1 fruit fly cellular context compared by ENCODE assay signal in genomic region chr2L:1611122-1611521, dm6.
TF ChIP-seq lines count a peak whose summit lies in the region.

Rab3GAP1 (minus strand) TSS chr2L:1611157.
CG14352 (plus strand) TSS chr2L:1611410.

TF ChIP-seq in whole organism, embryonic, 481 proteins besides CTCF, POLR2A, EP300 and RAD21 (continued from another document and continues in another):
- TF ChIP-seq CG16779 (GFP tag; IDR thresholded peaks at IDR 0.05; lab: Robert Waterston, UW) (peak; percentile 78; the same call in 1 of the 2 replicates), CG6791 (GFP tag; IDR thresholded peaks at IDR 0.05; lab: Robert Waterston, UW; ENCODE audit: partially characterized antibody) (no peak), gcm2 (GFP tag; optimal IDR thresholded peaks at IDR 0.05; lab: Kevin White, UChicago) (peak; percentile 26), stc (GFP tag; IDR thresholded peaks at IDR 0.05; lab: Robert Waterston, UW) (peak; percentile 53; the same call in 1 of the 2 replicates), ewg (GFP tag; optimal IDR thresholded peaks at IDR 0.05; lab: Kevin White, UChicago) (peak; percentile 71), klu (GFP tag; IDR thresholded peaks at IDR 0.05; lab: Robert Waterston, UW) (peak; percentile 83), CG16813 (GFP tag; IDR thresholded peaks at IDR 0.05; lab: Robert Waterston, UW; ENCODE audit: partially characterized antibody) (peak; percentile 44; the same call in 1 of the 3 replicates), CG33557 (GFP tag; optimal IDR thresholded peaks at IDR 0.05; lab: Kevin White, UChicago) (peak; percentile 74), oc (tag; optimal IDR thresholded peaks at IDR 0.05; lab: Kevin White, UChicago) (peak; percentile 45), CG10267 (tag; optimal IDR thresholded peaks at IDR 0.05; lab: Kevin White, UChicago) (peak; percentile 97), YL-1 (GFP tag; optimal IDR thresholded peaks at IDR 0.05; lab: Kevin White, UChicago) (peak; percentile 53), CoRest (tag; optimal IDR thresholded peaks at IDR 0.05; lab: Kevin White, UChicago) (peak; percentile 92), CHES-1-like (GFP tag; optimal IDR thresholded peaks at IDR 0.05; lab: Kevin White, UChicago) (peak; percentile 94), bab2 (GFP tag; optimal IDR thresholded peaks at IDR 0.05; lab: Kevin White, UChicago) (peak; percentile 91), ken (GFP tag; IDR thresholded peaks at IDR 0.05; lab: Robert Waterston, UW) (peak; percentile 87), CG12071 (GFP tag; optimal IDR thresholded peaks at IDR 0.05; lab: Kevin White, UChicago) (peak; percentile 50), CG8944 (GFP tag; optimal IDR thresholded peaks at IDR 0.05; lab: Kevin White, UChicago) (peak; percentile 90), Dref (GFP tag; IDR thresholded peaks at IDR 0.05; lab: Robert Waterston, UW) (0 out of 2 replicates have a peak, but pooled peaks have one; percentile 10), sd (tag; optimal IDR thresholded peaks at IDR 0.05; lab: Kevin White, UChicago) (no peak), CG17802 (tag; optimal IDR thresholded peaks at IDR 0.05; lab: Kevin White, UChicago) (peak; percentile 76), CG12104 (GFP tag; optimal IDR thresholded peaks at IDR 0.05; lab: Kevin White, UChicago) (peak; percentile 80), Lim3 (GFP tag; IDR thresholded peaks at IDR 0.05; lab: Robert Waterston, UW) (no peak; the same call in 1 of the 2 replicates), peb (GFP tag; IDR thresholded peaks at IDR 0.05; lab: Robert Waterston, UW) (peak; percentile 47; the same call in 1 of the 2 replicates), Nf-YB (GFP tag; optimal IDR thresholded peaks at IDR 0.05; lab: Kevin White, UChicago) (peak; percentile 38), CG11456 (GFP tag; IDR thresholded peaks at IDR 0.05; lab: Robert Waterston, UW) (peak; percentile 85), CG17912 (GFP tag; optimal IDR thresholded peaks at IDR 0.05; lab: Kevin White, UChicago) (peak; percentile 27), dimm (GFP tag; IDR thresholded peaks at IDR 0.05; lab: Robert Waterston, UW) (no peak), Trl (optimal IDR thresholded peaks at IDR 0.05; lab: Kevin White, UChicago) (peak in 1 of 2 experiments; percentile 3), Trl (GFP tag; optimal IDR thresholded peaks at IDR 0.05; lab: Kevin White, UChicago) (peak; percentile 87), Poxn (GFP tag; IDR thresholded peaks at IDR 0.05; lab: Robert Waterston, UW) (0 out of 2 replicates have a peak, but pooled peaks have one; percentile 31), Ssrp (tag; optimal IDR thresholded peaks at IDR 0.05; lab: Kevin White, UChicago) (peak; percentile 89), Usf (GFP tag; optimal IDR thresholded peaks at IDR 0.05; lab: Kevin White, UChicago) (peak; percentile 64), CG16863 (GFP tag; optimal IDR thresholded peaks at IDR 0.05; lab: Kevin White, UChicago) (peak; percentile 81), Fer2 (tag; optimal IDR thresholded peaks at IDR 0.05; lab: Kevin White, UChicago) (peak; percentile 82), CG9817 (tag; optimal IDR thresholded peaks at IDR 0.05; lab: Kevin White, UChicago) (peak; percentile 94), az2 (GFP tag; optimal IDR thresholded peaks at IDR 0.05; lab: Kevin White, UChicago) (peak; percentile 87), H15 (GFP tag; IDR thresholded peaks at IDR 0.05; lab: Robert Waterston, UW) (peak; percentile 52; the same call in 1 of the 3 replicates), gce (GFP tag; IDR thresholded peaks at IDR 0.05; lab: Robert Waterston, UW) (no peak), CG9932 (GFP tag; IDR thresholded peaks at IDR 0.05; lab: Robert Waterston, UW) (peak; percentile 92), Aef1 (GFP tag; IDR thresholded peaks at IDR 0.05; lab: Robert Waterston, UW) (peak; percentile 86), CG15073 (GFP tag; optimal IDR thresholded peaks at IDR 0.05; lab: Kevin White, UChicago) (peak; percentile 50), E2f2 (GFP tag; IDR thresholded peaks at IDR 0.05; lab: Robert Waterston, UW) (peak; percentile 77), MTF-1 (GFP tag; optimal IDR thresholded peaks at IDR 0.05; lab: Kevin White, UChicago; ENCODE audit: borderline replicate concordance) (peak; percentile 27), zfh1 (GFP tag; IDR thresholded peaks at IDR 0.05; lab: Robert Waterston, UW) (peak; percentile 86), Eip74EF (GFP tag; optimal IDR thresholded peaks at IDR 0.05; lab: Kevin White, UChicago) (peak in 1 of 2 experiments; percentile 54), Sry-δ (GFP tag; optimal IDR thresholded peaks at IDR 0.05; lab: Kevin White, UChicago) (peak; percentile 64), gcm (GFP tag; optimal IDR thresholded peaks at IDR 0.05; lab: Kevin White, UChicago) (no peak), CG32532 (GFP tag; IDR thresholded peaks at IDR 0.05; lab: Robert Waterston, UW) (peak; percentile 86), her (GFP tag; optimal IDR thresholded peaks at IDR 0.05; lab: Kevin White, UChicago) (peak; percentile 32), CG11723 (GFP tag; optimal IDR thresholded peaks at IDR 0.05; lab: Kevin White, UChicago) (peak; percentile 72), odd (GFP tag; optimal IDR thresholded peaks at IDR 0.05; lab: Kevin White, UChicago) (no peak), Dad (GFP tag; optimal IDR thresholded peaks at IDR 0.05; lab: Kevin White, UChicago) (peak; percentile 50), salm (tag; optimal IDR thresholded peaks at IDR 0.05; lab: Kevin White, UChicago) (peak; percentile 31), toy (GFP tag; IDR thresholded peaks at IDR 0.05; lab: Robert Waterston, UW) (peak; percentile 43; the same call in 1 of the 2 replicates), CG15601 (tag; optimal IDR thresholded peaks at IDR 0.05; lab: Kevin White, UChicago) (peak; percentile 81), CG11695 (GFP tag; IDR thresholded peaks at IDR 0.05; lab: Robert Waterston, UW) (no peak), jigr1 (GFP tag; IDR thresholded peaks at IDR 0.05; lab: Robert Waterston, UW) (peak; percentile 62; the same call in 2 of the 3 replicates), CG13123 (GFP tag; optimal IDR thresholded peaks at IDR 0.05; lab: Kevin White, UChicago) (peak; percentile 73), mirr (GFP tag; optimal IDR thresholded peaks at IDR 0.05; lab: Kevin White, UChicago) (peak; percentile 52), sna (GFP tag; IDR thresholded peaks at IDR 0.05; lab: Robert Waterston, UW; ENCODE audit: partially characterized antibody) (no peak), onecut (GFP tag; IDR thresholded peaks at IDR 0.05; lab: Robert Waterston, UW) (peak; percentile 46), cas (GFP tag; IDR thresholded peaks at IDR 0.05; lab: Robert Waterston, UW) (no peak), grau (tag; optimal IDR thresholded peaks at IDR 0.05; lab: Kevin White, UChicago) (peak; percentile 86), ash1 (GFP tag; optimal IDR thresholded peaks at IDR 0.05; lab: Kevin White, UChicago) (no peak), CG5245 (GFP tag; optimal IDR thresholded peaks at IDR 0.05; lab: Kevin White, UChicago) (peak; percentile 84), sug (tag; optimal IDR thresholded peaks at IDR 0.05; lab: Kevin White, UChicago) (peak; percentile 91), CG1602 (GFP tag; optimal IDR thresholded peaks at IDR 0.05; lab: Kevin White, UChicago) (peak; percentile 82), disco-r (GFP tag; optimal IDR thresholded peaks at IDR 0.05; lab: Kevin White, UChicago) (peak; percentile 76), CG13296 (GFP tag; optimal IDR thresholded peaks at IDR 0.05; lab: Kevin White, UChicago) (peak; percentile 77), Optix (GFP tag; IDR thresholded peaks at IDR 0.05; lab: Robert Waterston, UW) (peak; percentile 64), emc (GFP tag; optimal IDR thresholded peaks at IDR 0.05; lab: Kevin White, UChicago) (peak; percentile 72), CG33213 (GFP tag; optimal IDR thresholded peaks at IDR 0.05; lab: Kevin White, UChicago) (peak; percentile 86), aop (GFP tag; IDR thresholded peaks at IDR 0.05; lab: Robert Waterston, UW) (no peak), prd (optimal IDR thresholded peaks at IDR 0.05; lab: Kevin White, UChicago) (no peak), prd (GFP tag; IDR thresholded peaks at IDR 0.05; lab: Robert Waterston, UW) (peak; percentile 91), D19A (tag; optimal IDR thresholded peaks at IDR 0.05; lab: Kevin White, UChicago) (no peak), CG32772 (GFP tag; IDR thresholded peaks at IDR 0.05; lab: Robert Waterston, UW) (peak; percentile 78), tio (GFP tag; optimal IDR thresholded peaks at IDR 0.05; lab: Kevin White, UChicago) (no peak), vnd (GFP tag; IDR thresholded peaks at IDR 0.05; lab: Robert Waterston, UW; ENCODE audit: partially characterized antibody) (no peak), Xbp1 (GFP tag; optimal IDR thresholded peaks at IDR 0.05; lab: Kevin White, UChicago) (peak; percentile 93), Hr51 (GFP tag; optimal IDR thresholded peaks at IDR 0.05; lab: Kevin White, UChicago) (peak; percentile 83 to 90), jing (GFP tag; optimal IDR thresholded peaks at IDR 0.05; lab: Kevin White, UChicago) (peak; percentile 54), pb (GFP tag; optimal IDR thresholded peaks at IDR 0.05; lab: Kevin White, UChicago) (peak; percentile 51), Ets97D (GFP tag; optimal IDR thresholded peaks at IDR 0.05; lab: Kevin White, UChicago) (peak; percentile 87), CG7556 (GFP tag; optimal IDR thresholded peaks at IDR 0.05; lab: Kevin White, UChicago) (peak; percentile 80), Hsf (GFP tag; optimal IDR thresholded peaks at IDR 0.05; lab: Kevin White, UChicago) (peak; percentile 93), bsh (GFP tag; optimal IDR thresholded peaks at IDR 0.05; lab: Kevin White, UChicago) (peak in 1 of 2 experiments; percentile 82), Ada2b (GFP tag; IDR thresholded peaks at IDR 0.05; lab: Robert Waterston, UW) (peak; percentile 83), CG9876 (GFP tag; optimal IDR thresholded peaks at IDR 0.05; lab: Kevin White, UChicago) (peak; percentile 82), nau (GFP tag; optimal IDR thresholded peaks at IDR 0.05; lab: Kevin White, UChicago) (no peak), CG10565 (GFP tag; optimal IDR thresholded peaks at IDR 0.05; lab: Kevin White, UChicago) (peak; percentile 8), Deaf1 (tag; optimal IDR thresholded peaks at IDR 0.05; lab: Kevin White, UChicago) (no peak), Tbp (GFP tag; optimal IDR thresholded peaks at IDR 0.05; lab: Kevin White, UChicago) (no peak), CG16815 (GFP tag; optimal IDR thresholded peaks at IDR 0.05; lab: Kevin White, UChicago) (peak; percentile 86), CG6854 (GFP tag; optimal IDR thresholded peaks at IDR 0.05; lab: Kevin White, UChicago) (no peak), CG8359 (GFP tag; optimal IDR thresholded peaks at IDR 0.05; lab: Kevin White, UChicago; ENCODE audit: borderline replicate concordance) (peak; percentile 43), CG10462 (GFP tag; optimal IDR thresholded peaks at IDR 0.05; lab: Kevin White, UChicago) (peak; percentile 80), en (GFP tag; optimal IDR thresholded peaks at IDR 0.05; lab: Kevin White, UChicago) (no peak), chif (GFP tag; optimal IDR thresholded peaks at IDR 0.05; lab: Kevin White, UChicago) (peak; percentile 85 to 90), CG12299 (tag; optimal IDR thresholded peaks at IDR 0.05; lab: Kevin White, UChicago) (peak; percentile 64), ssp (GFP tag; IDR thresholded peaks at IDR 0.05; lab: Robert Waterston, UW) (peak; percentile 68), ab (GFP tag; optimal IDR thresholded peaks at IDR 0.05; lab: Kevin White, UChicago) (peak; percentile 78), knrl (GFP tag; IDR thresholded peaks at IDR 0.05; lab: Robert Waterston, UW; ENCODE audit: partially characterized antibody) (peak; percentile 46; the same call in 1 of the 3 replicates), Vsx1 (GFP tag; optimal IDR thresholded peaks at IDR 0.05; lab: Kevin White, UChicago) (no peak), CG3065 (GFP tag; optimal IDR thresholded peaks at IDR 0.05; lab: Kevin White, UChicago) (peak; percentile 70), NK7.1 (GFP tag; optimal IDR thresholded peaks at IDR 0.05; lab: Kevin White, UChicago) (peak; percentile 57), CG15514 (GFP tag; optimal IDR thresholded peaks at IDR 0.05; lab: Kevin White, UChicago) (peak; percentile 80), CG7745 (tag; optimal IDR thresholded peaks at IDR 0.05; lab: Kevin White, UChicago) (no peak), ara (GFP tag; IDR thresholded peaks at IDR 0.05; lab: Robert Waterston, UW) (peak; percentile 73), jumu (GFP tag; optimal IDR thresholded peaks at IDR 0.05; lab: Kevin White, UChicago) (peak; percentile 89), CG12219 (GFP tag; optimal IDR thresholded peaks at IDR 0.05; lab: Kevin White, UChicago) (peak; percentile 36), CG6654 (GFP tag; optimal IDR thresholded peaks at IDR 0.05; lab: Kevin White, UChicago) (peak; percentile 64), CG7963 (GFP tag; IDR thresholded peaks at IDR 0.05; lab: Robert Waterston, UW; ENCODE audit: partially characterized antibody) (no peak), CG31388 (GFP tag; optimal IDR thresholded peaks at IDR 0.05; lab: Kevin White, UChicago) (peak; percentile 66), D (optimal IDR thresholded peaks at IDR 0.05; lab: Kevin White, UChicago) (no peak), D (GFP tag; optimal IDR thresholded peaks at IDR 0.05; lab: Kevin White, UChicago) (no peak), CG11093 (GFP tag; IDR thresholded peaks at IDR 0.05; lab: Robert Waterston, UW) (peak; percentile 47; the same call in 1 of the 3 replicates), Lpt (GFP tag; optimal IDR thresholded peaks at IDR 0.05; lab: Kevin White, UChicago) (no peak), CG18764 (GFP tag; optimal IDR thresholded peaks at IDR 0.05; lab: Kevin White, UChicago) (peak; percentile 84), Hr78 (GFP tag; optimal IDR thresholded peaks at IDR 0.05; lab: Kevin White, UChicago) (no peak), kni (GFP tag; optimal IDR thresholded peaks at IDR 0.05; lab: Kevin White, UChicago) (peak; percentile 38), CG15479 (GFP tag; optimal IDR thresholded peaks at IDR 0.05; lab: Kevin White, UChicago) (no peak), HLH54F (GFP tag; optimal IDR thresholded peaks at IDR 0.05; lab: Kevin White, UChicago) (peak; percentile 94), CG18262 (tag; optimal IDR thresholded peaks at IDR 0.05; lab: Kevin White, UChicago) (peak; percentile 77), tx (GFP tag; optimal IDR thresholded peaks at IDR 0.05; lab: Kevin White, UChicago) (peak; percentile 86), CG7357 (GFP tag; IDR thresholded peaks at IDR 0.05; lab: Robert Waterston, UW) (peak; percentile 60; the same call in 2 of the 3 replicates), z (GFP tag; IDR thresholded peaks at IDR 0.05; lab: Robert Waterston, UW) (no peak), Scr (GFP tag; IDR thresholded peaks at IDR 0.05; lab: Robert Waterston, UW; ENCODE audit: partially characterized antibody) (peak; percentile 34; the same call in 1 of the 2 replicates)
